Worm (Caenorhabditis elegans) whole organism, young adult: Measurements from ENCODE around the gene Y50D4C.5.

Experiments
- Y95B8A.8 ChIP-seq: fragments of 200-800 bp; sonication (Bioruptor generic); IDR thresholded peaks from 2 replicates; pipeline ENCODE4 v1.3.6; 2022; ENCODE audit warnings: missing genetic modification reagents, missing genetic modification characterization, missing compliant biosample characterization
- aptf-3 ChIP-seq: fragments of 200-800 bp; sonication (Bioruptor generic); IDR thresholded peaks from 2 replicates; pipeline ENCODE4 v1.3.6; 2022; ENCODE audit warnings: missing genetic modification characterization, missing compliant biosample characterization
- lin-54 ChIP-seq: fragments of 200-800 bp; sonication (Bioruptor generic); optimal IDR thresholded peaks from 2 replicates; lab custom pipeline; 2018; ENCODE audit warnings: mild to moderate bottlenecking, missing genetic modification characterization, missing compliant biosample characterization
- nhr-90 ChIP-seq: sonication (generic microtip); optimal IDR thresholded peaks from 2 replicates; lab custom pipeline; 2016; ENCODE audit warnings: missing genotype, mild to moderate bottlenecking, missing genetic modification characterization, missing compliant biosample characterization
- rcor-1 ChIP-seq: fragments of 200-800 bp; sonication (Bioruptor generic); IDR thresholded peaks from 2 replicates; pipeline ENCODE4 v1.3.6; 2022; ENCODE audit warnings: missing genetic modification reagents, missing genetic modification characterization, missing compliant biosample characterization
- tbp1 ChIP-seq: fragments of 200-800 bp; sonication (Bioruptor generic); optimal IDR thresholded peaks from 2 replicates; lab custom pipeline; 2018; ENCODE audit warnings: mild to moderate bottlenecking, missing genetic modification characterization, missing compliant biosample characterization

DNA sequence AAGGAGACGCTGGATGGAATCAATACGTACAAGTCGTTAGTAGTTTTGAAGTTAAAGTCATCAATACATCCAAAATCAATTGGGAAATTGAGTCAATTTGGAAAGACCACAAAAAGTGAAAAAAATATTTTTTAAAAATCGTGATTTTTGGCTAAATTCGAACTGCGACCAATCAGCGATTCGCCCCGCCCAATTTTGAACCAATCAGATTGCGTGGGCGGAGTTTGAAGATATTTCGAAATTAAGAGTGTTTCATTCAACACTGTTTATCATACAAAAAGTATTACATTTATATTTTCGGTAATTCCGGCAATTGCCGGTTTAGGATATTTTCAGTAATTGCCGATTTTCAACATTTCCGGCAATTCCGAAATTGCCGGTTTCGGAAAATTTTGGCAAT, 13.7 kb upstream of the Y50D4C.5 start:
- TF ChIP-seq tbp1 (GFP tag; lab: Kevin White, UChicago) = no peak
- no peak for TF ChIP-seq lin-54 (GFP tag; lab: Kevin White, UChicago)
- no peak for TF ChIP-seq Y95B8A.8
- TF ChIP-seq aptf-3 (GFP tag; lab: Robert Waterston, UW) = no peak
- TF ChIP-seq rcor-1 (GFP tag; lab: Robert Waterston, UW) = no peak
- TF ChIP-seq nhr-90 (tag; lab: Kevin White, UChicago) = no peak
